Worm (Caenorhabditis elegans) whole organism, L2 larva: ENCODE data around the gene H06H21.37.

Source experiments
- ama-1 ChIP-seq: fragments of 150-350 bp; optimal IDR thresholded peaks from 2 replicates; lab custom pipeline; 2018; ENCODE audit warnings: inconsistent platforms
- mdl-1 ChIP-seq, 2 experiments: fragments of 150-350 bp in 1 of 2; sonication (generic microtip) in 1 of 2; optimal IDR thresholded peaks; 2 replicates each; lab custom pipeline; 2017; ENCODE audit warnings: missing biosample characterization in 2 of 2, missing genetic modification characterization in 2 of 2
- nhr-129 ChIP-seq: fragments of 150-350 bp; optimal IDR thresholded peaks from 2 replicates; lab custom pipeline; 2014; ENCODE audit warnings: missing biosample characterization, missing genetic modification characterization
- nhr-237 ChIP-seq: fragments of 150-350 bp; optimal IDR thresholded peaks from 2 replicates; lab custom pipeline; 2014; ENCODE audit warnings: missing biosample characterization, missing genetic modification characterization
- sma-3 ChIP-seq: sonication (generic microtip); optimal IDR thresholded peaks from 2 replicates; lab custom pipeline; 2016; ENCODE audit warnings: missing genetic modification reagents, missing genetic modification characterization, missing compliant biosample characterization

DNA sequence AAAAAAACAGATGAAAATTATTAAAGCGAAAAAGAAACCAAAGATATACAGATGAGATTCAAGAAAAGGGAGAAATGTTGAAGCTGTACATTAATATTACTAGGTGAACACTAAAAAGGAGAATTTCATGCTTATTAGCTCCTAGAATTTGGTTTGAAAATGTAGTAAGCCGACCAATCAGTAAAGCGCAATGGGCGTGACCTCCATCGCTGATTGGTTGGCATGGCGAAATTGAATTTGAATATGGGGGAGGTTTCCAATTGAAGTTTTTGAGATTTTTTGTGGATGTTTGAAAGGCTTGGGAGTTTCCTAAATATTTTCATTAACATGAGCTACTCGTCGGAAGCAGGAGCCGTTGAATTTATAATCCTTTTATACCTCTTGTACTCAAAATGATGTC is 33.3 kb downstream of the H06H21.37 start:
- TF ChIP-seq mdl-1 (tag; optimal IDR thresholded peaks at IDR 0.05; lab: Kevin White, UChicago) = no peak
- TF ChIP-seq nhr-129 (tag; lab: Kevin White, UChicago) = no peak
- TF ChIP-seq ama-1 (lab: Kevin White, UChicago) = no peak
- TF ChIP-seq sma-3 (GFP tag; lab: Kevin White, UChicago) = no peak
- no peak for TF ChIP-seq nhr-237
